Worm (Caenorhabditis elegans) whole organism, mixed stage, embryonic: ENCODE results near the gene acr-7.

Experiments
- M03D4.4 ChIP-seq: sonication (generic microtip); optimal IDR thresholded peaks from 2 replicates; lab custom pipeline; 2017; ENCODE audit warnings: mild to moderate bottlenecking, missing genetic modification characterization, missing compliant biosample characterization
- bed-3 ChIP-seq: fragments of 200-800 bp; sonication (Bioruptor generic); optimal IDR thresholded peaks from 3 replicates; lab custom pipeline; 2018; ENCODE audit warnings: mild to moderate bottlenecking, missing genetic modification characterization, moderate library complexity, missing compliant biosample characterization
- blmp-1 ChIP-seq: fragments of 150-350 bp; optimal IDR thresholded peaks from 2 replicates; lab custom pipeline; 2014; ENCODE audit warnings: missing biosample characterization, missing genetic modification characterization
- ceh-39 ChIP-seq: fragments of 150-350 bp; optimal IDR thresholded peaks from 2 replicates; lab custom pipeline; 2014; ENCODE audit warnings: missing biosample characterization, missing genetic modification characterization
- ceh-43 ChIP-seq: fragments of 200-800 bp; sonication (Bioruptor generic); optimal IDR thresholded peaks from 2 replicates; lab custom pipeline; 2018; ENCODE audit warnings: mild to moderate bottlenecking, missing genetic modification characterization, moderate library complexity, missing compliant biosample characterization
- ceh-83 ChIP-seq: fragments of 200-800 bp; sonication (Bioruptor generic); optimal IDR thresholded peaks from 2 replicates; lab custom pipeline; 2018; ENCODE audit warnings: mild to moderate bottlenecking, missing genetic modification characterization, missing compliant biosample characterization
- ces-1 ChIP-seq: fragments of 150-350 bp; optimal IDR thresholded peaks from 2 replicates; lab custom pipeline; 2014; ENCODE audit warnings: missing biosample characterization, missing genetic modification reagents, missing genetic modification characterization
- cnd-1 ChIP-seq: fragments of 200-800 bp; sonication (Bioruptor generic); optimal IDR thresholded peaks from 2 replicates; lab custom pipeline; 2018; ENCODE audit warnings: mild to moderate bottlenecking, missing genetic modification characterization, missing compliant biosample characterization
- drap-1 ChIP-seq: fragments of 200-800 bp; sonication (Bioruptor generic); optimal IDR thresholded peaks from 3 replicates; lab custom pipeline; 2018; ENCODE audit warnings: mild to moderate bottlenecking, missing genetic modification characterization, missing compliant biosample characterization
- elt-1 ChIP-seq: sonication (generic microtip); optimal IDR thresholded peaks from 2 replicates; lab custom pipeline; 2017; ENCODE audit warnings: missing genetic modification characterization, mild to moderate bottlenecking, missing compliant biosample characterization, antibody characterized with exemption, moderate library complexity, borderline replicate concordance; ENCODE audit not compliant: insufficient read depth
- elt-3 ChIP-seq: fragments of 150-350 bp; optimal IDR thresholded peaks from 2 replicates; lab custom pipeline; 2014; ENCODE audit warnings: missing biosample characterization, missing genetic modification characterization
- flh-1 ChIP-seq: fragments of 200-800 bp; sonication (Bioruptor generic); optimal IDR thresholded peaks from 2 replicates; lab custom pipeline; 2018; ENCODE audit warnings: mild to moderate bottlenecking, missing genetic modification characterization, moderate library complexity, missing compliant biosample characterization
- ham-2 ChIP-seq: fragments of 200-800 bp; sonication (Bioruptor generic); optimal IDR thresholded peaks from 2 replicates; lab custom pipeline; 2018; ENCODE audit warnings: mild to moderate bottlenecking, missing genetic modification characterization, missing compliant biosample characterization
- hlh-1 ChIP-seq: fragments of 150-350 bp; optimal IDR thresholded peaks from 2 replicates; lab custom pipeline; 2014; ENCODE audit warnings: missing biosample characterization, missing genetic modification reagents, missing genetic modification characterization
- lin-13 ChIP-seq: fragments of 150-350 bp; optimal IDR thresholded peaks from 2 replicates; lab custom pipeline; 2014; ENCODE audit warnings: missing biosample characterization, missing genetic modification characterization
- lin-32 ChIP-seq: fragments of 200-800 bp; sonication (Bioruptor generic); optimal IDR thresholded peaks from 2 replicates; lab custom pipeline; 2018; ENCODE audit warnings: mild to moderate bottlenecking, missing genetic modification characterization, missing compliant biosample characterization
- lsy-2 ChIP-seq: fragments of 150-350 bp; optimal IDR thresholded peaks from 2 replicates; lab custom pipeline; 2014; ENCODE audit warnings: missing biosample characterization, missing genetic modification characterization
- mab-5 ChIP-seq: fragments of 150-350 bp; optimal IDR thresholded peaks from 2 replicates; lab custom pipeline; 2014; ENCODE audit warnings: missing biosample characterization, missing genetic modification characterization
- mep-1 ChIP-seq: fragments of 150-350 bp; optimal IDR thresholded peaks from 2 replicates; lab custom pipeline; 2017; ENCODE audit warnings: missing biosample characterization, missing genetic modification reagents, missing genetic modification characterization, inconsistent platforms
- mls-2 ChIP-seq: sonication (generic microtip); optimal IDR thresholded peaks from 2 replicates; lab custom pipeline; 2016; ENCODE audit warnings: mild to moderate bottlenecking, missing genetic modification characterization, moderate library complexity, missing compliant biosample characterization
- nhr-12 ChIP-seq: fragments of 150-350 bp; optimal IDR thresholded peaks from 2 replicates; lab custom pipeline; 2014; ENCODE audit warnings: missing biosample characterization, missing genetic modification characterization
- nhr-2 ChIP-seq: fragments of 150-350 bp; optimal IDR thresholded peaks from 2 replicates; lab custom pipeline; 2014; ENCODE audit warnings: missing biosample characterization, missing genetic modification characterization
- nhr-28 ChIP-seq: fragments of 150-350 bp; optimal IDR thresholded peaks from 2 replicates; lab custom pipeline; 2014; ENCODE audit warnings: missing biosample characterization, missing genetic modification characterization
- nhr-76 ChIP-seq: sonication (generic microtip); optimal IDR thresholded peaks from 2 replicates; lab custom pipeline; 2017; ENCODE audit warnings: missing biosample characterization, missing genetic modification characterization
- pha-4 ChIP-seq: fragments of 150-350 bp; optimal IDR thresholded peaks from 2 replicates; lab custom pipeline; 2018; ENCODE audit warnings: missing biosample characterization, missing genetic modification reagents, missing genetic modification characterization
- sem-2 ChIP-seq: fragments of 200-800 bp; sonication (Bioruptor generic); optimal IDR thresholded peaks from 2 replicates; lab custom pipeline; 2018; ENCODE audit warnings: mild to moderate bottlenecking, missing genetic modification characterization, missing compliant biosample characterization
- snpc-4 ChIP-seq: fragments of 150-350 bp; optimal IDR thresholded peaks from 2 replicates; lab custom pipeline; 2014; ENCODE audit warnings: missing biosample characterization, missing genetic modification characterization
- sptf-1 ChIP-seq: sonication (generic microtip); optimal IDR thresholded peaks from 2 replicates; lab custom pipeline; 2017; ENCODE audit warnings: mild to moderate bottlenecking, missing genetic modification characterization, moderate library complexity, missing compliant biosample characterization
- tbx-8 ChIP-seq: fragments of 200-800 bp; sonication (Bioruptor generic); optimal IDR thresholded peaks from 2 replicates; lab custom pipeline; 2018; ENCODE audit warnings: mild to moderate bottlenecking, missing genetic modification characterization, moderate library complexity, missing compliant biosample characterization
- unc-120 ChIP-seq: sonication (generic microtip); optimal IDR thresholded peaks from 2 replicates; lab custom pipeline; 2017; ENCODE audit warnings: missing genetic modification characterization, missing compliant biosample characterization; ENCODE audit not compliant: poor library complexity, severe bottlenecking
- unc-39 ChIP-seq: fragments of 150-350 bp; optimal IDR thresholded peaks from 2 replicates; lab custom pipeline; 2014; ENCODE audit warnings: missing biosample characterization, missing genetic modification characterization
- unc-62 ChIP-seq: fragments of 150-350 bp; optimal IDR thresholded peaks from 2 replicates; lab custom pipeline; 2014; ENCODE audit warnings: missing biosample characterization, missing genetic modification reagents, missing genetic modification characterization
- zip-8 ChIP-seq: fragments of 150-350 bp; optimal IDR thresholded peaks from 2 replicates; lab custom pipeline; 2014; ENCODE audit warnings: missing biosample characterization, missing genetic modification characterization
- ztf-11 ChIP-seq: fragments of 150-350 bp; optimal IDR thresholded peaks from 2 replicates; lab custom pipeline; 2014; ENCODE audit warnings: missing biosample characterization, missing genetic modification characterization

The acr-7 gene

DNA sequence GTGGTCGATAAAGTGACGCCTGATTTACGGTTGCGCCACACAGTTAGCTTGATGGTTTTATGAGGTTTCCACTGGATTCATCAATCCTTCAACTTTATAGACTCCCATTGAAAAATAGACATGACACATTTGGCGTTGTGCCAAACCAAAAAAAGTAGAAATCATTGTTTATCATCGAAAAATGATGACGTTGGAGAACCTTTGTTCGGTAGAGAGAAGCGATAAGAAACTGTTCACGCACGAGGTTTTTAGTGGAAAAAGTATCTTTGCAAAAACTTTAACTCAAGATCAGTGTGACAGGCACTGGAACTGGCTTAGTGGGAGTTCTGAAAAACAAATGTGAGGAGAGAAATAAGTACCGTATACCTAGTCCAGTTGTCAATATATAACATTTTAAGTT is 36.0 kb downstream of the acr-7 start:
- TF ChIP-seq bed-3, result no peak
- no peak for TF ChIP-seq ham-2 (GFP tag; lab: Kevin White, UChicago)
- TF ChIP-seq lin-13 (tag; lab: Kevin White, UChicago), result no peak
- no peak for TF ChIP-seq flh-1 (GFP tag; lab: Kevin White, UChicago)
- no peak for TF ChIP-seq blmp-1 (tag; lab: Kevin White, UChicago)
- no peak for TF ChIP-seq mab-5
- TF ChIP-seq unc-120, result no peak
- TF ChIP-seq nhr-28 (tag; lab: Kevin White, UChicago), result no peak
- no peak for TF ChIP-seq tbx-8 (GFP tag; lab: Kevin White, UChicago)

DNA sequence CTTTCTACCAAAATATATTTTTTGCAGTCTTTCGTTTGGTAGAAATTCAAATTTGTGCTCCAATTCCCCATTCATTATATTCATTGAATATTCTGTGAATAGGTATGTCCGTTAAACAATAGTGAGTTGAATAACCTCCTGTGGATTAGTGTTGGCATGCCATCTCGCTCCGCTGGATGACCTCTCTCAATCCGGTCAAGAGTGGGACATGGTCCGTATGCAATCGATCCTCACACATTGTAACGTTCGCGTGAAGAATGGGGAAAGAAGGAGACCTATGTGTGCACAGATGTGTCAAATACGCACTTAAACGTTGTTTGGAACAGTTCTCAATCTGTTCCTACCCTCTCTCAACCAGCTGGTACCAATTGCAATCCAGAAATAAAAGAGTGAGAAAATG is 36.4 kb downstream of the acr-7 start:
- no peak for TF ChIP-seq sptf-1
- TF ChIP-seq drap-1, result no peak
- TF ChIP-seq lsy-2 (tag; lab: Kevin White, UChicago), result no peak
- TF ChIP-seq mab-5, result no peak
- TF ChIP-seq flh-1 (GFP tag; lab: Kevin White, UChicago), result no peak
- no peak for TF ChIP-seq ces-1 (GFP tag; lab: Kevin White, UChicago)
- no peak for TF ChIP-seq pha-4 (tag; lab: Kevin White, UChicago)
- TF ChIP-seq elt-3 (tag; lab: Kevin White, UChicago), result no peak
- no peak for TF ChIP-seq zip-8
- no peak for TF ChIP-seq hlh-1 (tag; lab: Kevin White, UChicago)
- no peak for TF ChIP-seq lin-13 (tag; lab: Kevin White, UChicago)
- no peak for TF ChIP-seq ham-2 (GFP tag; lab: Kevin White, UChicago)
- TF ChIP-seq mls-2 (tag; lab: Kevin White, UChicago), result no peak
- no peak for TF ChIP-seq sem-2
- TF ChIP-seq nhr-28 (tag; lab: Kevin White, UChicago), result no peak
- no peak for TF ChIP-seq ceh-39 (tag; lab: Kevin White, UChicago)
- no peak for TF ChIP-seq ztf-11
- TF ChIP-seq unc-120, result no peak
- peak; percentile 48 for TF ChIP-seq lin-32 (GFP tag; lab: Kevin White, UChicago)
- peak; percentile 99 for TF ChIP-seq nhr-2 (tag; lab: Kevin White, UChicago)
- peak; percentile 11 for TF ChIP-seq unc-62 (GFP tag; lab: Kevin White, UChicago)
- no peak for TF ChIP-seq ceh-43 (GFP tag; lab: Kevin White, UChicago)
- TF ChIP-seq elt-1 (tag; lab: Kevin White, UChicago), result no peak
- no peak for TF ChIP-seq bed-3
- TF ChIP-seq blmp-1 (tag; lab: Kevin White, UChicago), result no peak
- no peak for TF ChIP-seq M03D4.4
- TF ChIP-seq mep-1 (tag; lab: Kevin White, UChicago), result peak; percentile 14
- TF ChIP-seq tbx-8 (GFP tag; lab: Kevin White, UChicago), result no peak
- TF ChIP-seq cnd-1 (tag; lab: Kevin White, UChicago), result peak; percentile 79
- TF ChIP-seq nhr-12 (tag; lab: Kevin White, UChicago), result no peak
- TF ChIP-seq snpc-4 (tag; lab: Kevin White, UChicago), result no peak
- TF ChIP-seq ceh-83, result no peak
- no peak for TF ChIP-seq nhr-76
- TF ChIP-seq unc-39 (tag; lab: Kevin White, UChicago), result no peak

DNA sequence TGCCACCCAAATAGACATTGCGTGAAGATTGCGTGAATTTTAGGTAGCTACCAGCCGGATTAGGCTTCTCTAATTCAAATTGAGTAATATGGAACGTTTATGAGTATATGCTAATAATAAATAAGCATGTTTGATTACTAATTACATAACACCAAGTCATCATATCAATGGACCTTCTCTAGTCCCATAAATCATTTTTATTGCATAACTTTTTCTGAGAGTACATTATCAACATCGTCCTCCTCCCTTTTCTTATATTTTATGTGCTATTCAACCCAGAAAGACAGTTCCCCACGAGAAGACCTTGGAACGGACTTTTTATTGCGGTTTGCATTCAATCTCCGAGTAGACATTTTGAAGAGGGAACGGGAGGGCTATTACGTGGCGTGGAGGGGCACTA is 37.3 kb downstream of the acr-7 start:
- TF ChIP-seq M03D4.4 (peak; percentile 27), unc-62 (GFP tag; lab: Kevin White, UChicago) (peak; percentile 65), unc-39 (tag; lab: Kevin White, UChicago) (no peak), ces-1 (GFP tag; lab: Kevin White, UChicago) (peak; percentile 50), hlh-1 (tag; lab: Kevin White, UChicago) (no peak), zip-8 (peak; percentile 14), ham-2 (GFP tag; lab: Kevin White, UChicago) (peak; percentile 18), nhr-76 (no peak), nhr-12 (tag; lab: Kevin White, UChicago) (peak; percentile 7), flh-1 (GFP tag; lab: Kevin White, UChicago) (no peak), ceh-39 (tag; lab: Kevin White, UChicago) (no peak), bed-3 (no peak), mls-2 (tag; lab: Kevin White, UChicago) (no peak), sptf-1 (peak; percentile 49), lin-13 (tag; lab: Kevin White, UChicago) (no peak), ztf-11 (peak; percentile 7), lin-32 (GFP tag; lab: Kevin White, UChicago) (peak; percentile 21), nhr-2 (tag; lab: Kevin White, UChicago) (peak; percentile 79), mab-5 (peak; percentile 46), blmp-1 (tag; lab: Kevin White, UChicago) (no peak), mep-1 (tag; lab: Kevin White, UChicago) (no peak), cnd-1 (tag; lab: Kevin White, UChicago) (no peak), nhr-28 (tag; lab: Kevin White, UChicago) (no peak), tbx-8 (GFP tag; lab: Kevin White, UChicago) (no peak)
